Worm (Caenorhabditis elegans): ENCODE data around the gene C05A9.2.

- no peak for TF ChIP-seq unc-120 (tag; optimal IDR thresholded peaks at IDR 0.05; ENCODE audit: poor library complexity, severe bottlenecking)
- TF ChIP-seq nhr-237 (tag; optimal IDR thresholded peaks at IDR 0.05): no peak
- TF ChIP-seq unc-62 (GFP tag; optimal IDR thresholded peaks at IDR 0.05): peak; percentile 67
- no peak for TF ChIP-seq elt-3 (tag; optimal IDR thresholded peaks at IDR 0.05)
- no peak for TF ChIP-seq lin-13 (tag; optimal IDR thresholded peaks at IDR 0.05)
- TF ChIP-seq elt-1 (tag; optimal IDR thresholded peaks at IDR 0.05; ENCODE audit: borderline replicate concordance, insufficient read depth): no peak
Measured at ce11 chrX:10834568-10834967, 9.9 kb downstream of the C05A9.2 start.
